Worm (Caenorhabditis elegans) whole organism, young adult: ENCODE measurements around the gene nhr-197.

Experiments
- B0336.3 ChIP-seq: fragments of 200-800 bp; sonication (Bioruptor generic); IDR thresholded peaks from 2 replicates; pipeline ENCODE4 v1.3.6; 2022; ENCODE audit warnings: missing genetic modification characterization, missing compliant biosample characterization
- C17E4.6 ChIP-seq: fragments of 200-800 bp; sonication (Bioruptor generic); IDR thresholded peaks from 2 replicates; pipeline ENCODE4 v1.3.6; 2022; ENCODE audit warnings: missing genetic modification reagents, missing genetic modification characterization, missing compliant biosample characterization
- F22D6.2 ChIP-seq: sonication (generic microtip); optimal IDR thresholded peaks from 2 replicates; lab custom pipeline; 2016; ENCODE audit warnings: mild to moderate bottlenecking, missing genetic modification characterization, missing compliant biosample characterization
- F23B12.7 ChIP-seq: sonication (generic microtip); optimal IDR thresholded peaks from 2 replicates; lab custom pipeline; 2017; ENCODE audit warnings: missing genetic modification characterization, mild to moderate bottlenecking, missing compliant biosample characterization, antibody characterized with exemption, moderate library complexity; ENCODE audit not compliant: insufficient read depth
- F52B5.7 ChIP-seq: sonication (generic microtip); optimal IDR thresholded peaks from 2 replicates; lab custom pipeline; 2016; ENCODE audit warnings: mild to moderate bottlenecking, missing genetic modification characterization, missing compliant biosample characterization
- K11D2.4 ChIP-seq: fragments of 200-800 bp; sonication (Bioruptor generic); IDR thresholded peaks from 2 replicates; pipeline ENCODE4 v1.3.6; 2022; ENCODE audit warnings: missing genetic modification reagents, missing genetic modification characterization, missing compliant biosample characterization
- aptf-2 ChIP-seq: fragments of 200-800 bp; sonication (Bioruptor generic); conservative IDR thresholded peaks from 2 replicates; pipeline ENCODE4 v1.3.6; 2022; ENCODE audit warnings: missing genetic modification reagents, missing genetic modification characterization, missing compliant biosample characterization
- atf-7 ChIP-seq: sonication (generic microtip); optimal IDR thresholded peaks from 2 replicates; lab custom pipeline; 2017; ENCODE audit warnings: mild to moderate bottlenecking, missing genetic modification characterization, missing compliant biosample characterization
- attf-6 ChIP-seq: fragments of 200-800 bp; sonication (Bioruptor generic); IDR thresholded peaks from 2 replicates; pipeline ENCODE4 v1.3.6; 2022; ENCODE audit warnings: missing genetic modification reagents, missing genetic modification characterization, missing compliant biosample characterization
- ceh-27 ChIP-seq: fragments of 200-800 bp; sonication (Bioruptor generic); optimal IDR thresholded peaks from 2 replicates; lab custom pipeline; 2018; ENCODE audit warnings: mild to moderate bottlenecking, missing genetic modification characterization, moderate library complexity, missing compliant biosample characterization
- ceh-40 ChIP-seq: fragments of 200-800 bp; sonication (Bioruptor generic); IDR thresholded peaks from 2 replicates; pipeline ENCODE4 v1.3.6; 2022; ENCODE audit warnings: missing genetic modification characterization, missing compliant biosample characterization
- ceh-91 ChIP-seq: fragments of 200-800 bp; sonication (Bioruptor generic); IDR thresholded peaks from 2 replicates; pipeline ENCODE4 v1.3.6; 2022; ENCODE audit warnings: missing genetic modification reagents, missing genetic modification characterization, missing compliant biosample characterization
- die-1 ChIP-seq: sonication (generic microtip); optimal IDR thresholded peaks from 2 replicates; lab custom pipeline; 2016; ENCODE audit warnings: missing genotype, mild to moderate bottlenecking, missing genetic modification characterization, missing compliant biosample characterization
- dox-1 ChIP-seq: fragments of 200-800 bp; sonication (Bioruptor generic); IDR thresholded peaks from 2 replicates; pipeline ENCODE4 v1.3.6; 2022; ENCODE audit warnings: missing genetic modification reagents, missing genetic modification characterization, missing compliant biosample characterization
- efl-1 ChIP-seq: fragments of 150-350 bp; optimal IDR thresholded peaks from 2 replicates; lab custom pipeline; 2014; ENCODE audit warnings: missing biosample characterization, missing genetic modification reagents, missing genetic modification characterization
- egl-18 ChIP-seq: fragments of 200-800 bp; sonication (Bioruptor generic); IDR thresholded peaks from 2 replicates; pipeline ENCODE4 v1.3.6; 2022; ENCODE audit warnings: missing genetic modification reagents, missing genetic modification characterization, missing compliant biosample characterization
- ekl-4 ChIP-seq: fragments of 200-800 bp; sonication (Bioruptor generic); IDR thresholded peaks from 2 replicates; pipeline ENCODE4 v1.3.6; 2022; ENCODE audit warnings: missing genetic modification reagents, missing genetic modification characterization, missing compliant biosample characterization
- him-1 ChIP-seq: sonication (generic microtip); optimal IDR thresholded peaks from 2 replicates; lab custom pipeline; 2016; ENCODE audit warnings: missing genotype, missing genetic modification reagents, missing genetic modification characterization, missing compliant biosample characterization
- hlh-12 ChIP-seq: sonication (generic microtip); optimal IDR thresholded peaks from 2 replicates; lab custom pipeline; 2016; ENCODE audit warnings: missing genetic modification characterization, missing compliant biosample characterization
- lin-35 ChIP-seq, 3 experiments: fragments of 150-350 bp in 2 of 3; sonication (generic microtip) in 1 of 3; optimal IDR thresholded peaks; 2 replicates each; lab custom pipeline; 2014 to 2018; ENCODE audit warnings: missing biosample characterization in 3 of 3, missing genetic modification characterization in 3 of 3, missing genetic modification reagents in 3 of 3
- lin-40 ChIP-seq: sonication (generic microtip); optimal IDR thresholded peaks from 2 replicates; lab custom pipeline; 2016; ENCODE audit warnings: missing genetic modification characterization, mild to moderate bottlenecking, missing compliant biosample characterization, missing genotype, missing genetic modification reagents
- lsy-27 ChIP-seq: sonication (generic microtip); optimal IDR thresholded peaks from 2 replicates; lab custom pipeline; 2017; ENCODE audit warnings: missing genetic modification characterization, mild to moderate bottlenecking, missing compliant biosample characterization, antibody characterized with exemption, missing genotype, borderline replicate concordance; ENCODE audit not compliant: insufficient read depth
- mcd-1 ChIP-seq: fragments of 200-800 bp; sonication (Bioruptor generic); IDR thresholded peaks from 2 replicates; pipeline ENCODE4 v1.3.6; 2022; ENCODE audit warnings: missing genetic modification reagents, missing genetic modification characterization, missing compliant biosample characterization
- mes-4 ChIP-seq: sonication (generic microtip); optimal IDR thresholded peaks from 2 replicates; lab custom pipeline; 2016; ENCODE audit warnings: missing genotype, missing genetic modification characterization, missing compliant biosample characterization
- nfyb-1 ChIP-seq: fragments of 200-800 bp; sonication (Bioruptor generic); IDR thresholded peaks from 2 replicates; pipeline ENCODE4 v1.3.6; 2022; ENCODE audit warnings: missing genetic modification reagents, missing genetic modification characterization, missing compliant biosample characterization
- nhr-179 ChIP-seq: sonication (generic microtip); optimal IDR thresholded peaks from 2 replicates; lab custom pipeline; 2016; ENCODE audit warnings: mild to moderate bottlenecking, missing genetic modification characterization, missing compliant biosample characterization
- nhr-27 ChIP-seq: fragments of 200-800 bp; sonication (Bioruptor generic); optimal IDR thresholded peaks from 2 replicates; lab custom pipeline; 2018; ENCODE audit warnings: mild to moderate bottlenecking, missing genetic modification characterization, moderate library complexity, missing compliant biosample characterization
- snpc-3.4 ChIP-seq: sonication (generic microtip); optimal IDR thresholded peaks from 2 replicates; lab custom pipeline; 2017; ENCODE audit warnings: missing genetic modification characterization, mild to moderate bottlenecking, missing compliant biosample characterization, antibody characterized with exemption, moderate library complexity, missing genotype, missing genetic modification reagents
- somi-1 ChIP-seq: fragments of 200-800 bp; sonication (Bioruptor generic); optimal IDR thresholded peaks from 2 replicates; lab custom pipeline; 2018; ENCODE audit warnings: mild to moderate bottlenecking, missing genetic modification characterization, missing compliant biosample characterization
- sptf-2 ChIP-seq: fragments of 200-800 bp; sonication (Bioruptor generic); optimal IDR thresholded peaks from 2 replicates; lab custom pipeline; 2018; ENCODE audit warnings: mild to moderate bottlenecking, missing genetic modification characterization, missing compliant biosample characterization
- zfh-2 ChIP-seq: fragments of 200-800 bp; sonication (Bioruptor generic); conservative IDR thresholded peaks from 2 replicates; pipeline ENCODE4 v1.3.6; 2022; ENCODE audit warnings: missing genetic modification reagents, missing genetic modification characterization, missing compliant biosample characterization
- ztf-22 ChIP-seq: fragments of 200-800 bp; sonication (Bioruptor generic); optimal IDR thresholded peaks from 2 replicates; lab custom pipeline; 2018; ENCODE audit warnings: mild to moderate bottlenecking, missing genetic modification characterization, moderate library complexity, missing compliant biosample characterization
- ztf-26 ChIP-seq: sonication (generic microtip); optimal IDR thresholded peaks from 2 replicates; lab custom pipeline; 2017; ENCODE audit warnings: missing genetic modification characterization, missing compliant biosample characterization

nhr-197 gene

DNA sequence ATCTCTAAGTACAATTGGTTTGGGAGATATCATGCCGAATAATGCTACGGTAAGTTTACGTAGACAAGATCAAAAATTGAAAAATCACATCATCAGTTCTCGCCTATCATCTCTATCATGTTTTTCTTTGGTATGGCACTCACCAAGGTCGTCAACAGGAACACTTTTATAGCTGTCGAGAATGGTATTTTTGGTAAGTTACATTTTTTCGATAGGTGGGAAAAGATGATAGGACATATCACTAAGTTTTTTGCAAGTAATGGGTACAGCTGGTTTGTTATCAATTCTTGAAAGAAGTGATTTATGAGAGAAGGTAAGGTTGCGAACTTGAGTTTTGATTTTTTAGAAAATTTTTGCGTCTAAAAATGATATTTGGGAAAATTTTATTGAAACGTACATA is 20.2 kb downstream of the nhr-197 start:
- TF ChIP-seq somi-1 (GFP tag; lab: Kevin White, UChicago) (peak; percentile 27), ceh-27 (GFP tag; lab: Kevin White, UChicago) (no peak)

DNA sequence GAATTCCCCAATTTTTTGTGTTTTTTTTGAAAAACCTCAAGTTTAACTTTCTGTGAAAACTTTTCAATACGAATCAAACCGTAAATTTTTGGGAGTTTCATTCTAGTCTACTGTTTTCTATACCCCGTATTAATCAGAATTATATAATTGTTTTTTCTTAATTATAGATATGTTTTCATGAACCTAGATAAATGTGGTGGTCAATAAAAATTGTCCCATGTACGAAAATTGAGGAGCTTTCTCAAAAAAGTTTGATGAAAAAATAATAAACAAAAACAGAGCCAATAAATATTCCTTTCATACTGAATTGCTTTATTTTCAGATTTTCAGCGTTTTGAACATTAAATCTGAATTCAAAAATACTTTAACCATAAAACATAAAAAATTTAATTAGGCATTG is 22.6 kb downstream of the nhr-197 start, which contains the start of gene Y6E2A.1:
Y6E2A.1 (minus strand) TSS at position 101 of the 400 bp plus-strand sequence.
- no peak for TF ChIP-seq sptf-2
- TF ChIP-seq aptf-2 (GFP tag; lab: Robert Waterston, UW), result no peak
- TF ChIP-seq F52B5.7, result no peak
- TF ChIP-seq nfyb-1 (GFP tag; lab: Robert Waterston, UW), result no peak
- TF ChIP-seq F22D6.2 (tag; lab: Kevin White, UChicago), result no peak
- no peak for TF ChIP-seq die-1 (tag; lab: Kevin White, UChicago)
- TF ChIP-seq attf-6 (GFP tag; lab: Robert Waterston, UW), result no peak
- TF ChIP-seq snpc-3.4 (tag; lab: Kevin White, UChicago), result no peak
- no peak for TF ChIP-seq nhr-179 (tag; lab: Kevin White, UChicago)
- TF ChIP-seq him-1 (tag; lab: Kevin White, UChicago), result no peak
- TF ChIP-seq lin-40 (tag; lab: Kevin White, UChicago), result no peak
- no peak for TF ChIP-seq mcd-1 (GFP tag; lab: Robert Waterston, UW)
- TF ChIP-seq egl-18, result no peak
- TF ChIP-seq mes-4 (tag; lab: Kevin White, UChicago), result no peak
- no peak for TF ChIP-seq lin-35 (GFP tag; optimal IDR thresholded peaks at IDR 0.05; lab: Kevin White, UChicago)
- no peak for TF ChIP-seq ztf-26

- TF ChIP-seq dox-1 (GFP tag; lab: Robert Waterston, UW) (no peak), zfh-2 (GFP tag; lab: Robert Waterston, UW) (no peak), efl-1 (GFP tag; lab: Kevin White, UChicago) (no peak), hlh-12 (tag; lab: Kevin White, UChicago) (no peak), nhr-27 (tag; lab: Kevin White, UChicago) (no peak), ztf-22 (GFP tag; lab: Kevin White, UChicago) (no peak), lsy-27 (tag; lab: Kevin White, UChicago) (no peak), ekl-4 (no peak), atf-7 (tag; lab: Kevin White, UChicago) (no peak), ceh-40 (no peak), K11D2.4 (GFP tag; lab: Robert Waterston, UW) (no peak)
Measured at ce11 chrV:15711898-15712297, 24.1 kb downstream of the nhr-197 start, which contains the start of gene str-101. TSS of gene str-101 (minus strand) at chrV:15711998.

ce11 chrV:15712385-15712784 is 24.6 kb downstream of the nhr-197 start:
- no peak for TF ChIP-seq zfh-2 (GFP tag; lab: Robert Waterston, UW)
- TF ChIP-seq C17E4.6 (GFP tag; lab: Robert Waterston, UW), result no peak
- no peak for TF ChIP-seq B0336.3 (GFP tag; lab: Robert Waterston, UW)
- TF ChIP-seq, all 124 proteins: peak for 0

- TF ChIP-seq F23B12.7 (tag; lab: Kevin White, UChicago), result no peak
- no peak for TF ChIP-seq ceh-91 (GFP tag; lab: Robert Waterston, UW)
Measured at ce11 chrV:15715636-15716035, 27.9 kb downstream of the nhr-197 start.
